Fruit fly (Drosophila melanogaster) whole organism, wandering third instar larva: ENCODE data around the gene CG1910.

ENCODE experiments used
- Abd-B ChIP-seq: fragments of >200 bp; optimal IDR thresholded peaks from 2 replicates; lab custom pipeline; 2017; ENCODE audit warnings: missing biosample characterization, missing genetic modification characterization
- Dif ChIP-seq: fragments of 200-275, 200-300 bp; sonication (Bioruptor generic); optimal IDR thresholded peaks from 2 replicates; lab custom pipeline; 2018; ENCODE audit warnings: missing biosample characterization, missing genetic modification characterization; ENCODE audit not compliant: partially characterized antibody
- Hr78 ChIP-seq: fragments of >200 bp; optimal IDR thresholded peaks from 2 replicates; lab custom pipeline; 2017; ENCODE audit warnings: missing biosample characterization, missing genetic modification characterization
- Jra ChIP-seq: sonication (Bioruptor generic); optimal IDR thresholded peaks from 2 replicates; lab custom pipeline; 2016; ENCODE audit warnings: missing biosample characterization, missing genetic modification characterization
- Mio ChIP-seq: sonication (Bioruptor generic); optimal IDR thresholded peaks from 2 replicates; lab custom pipeline; 2016; ENCODE audit warnings: missing biosample characterization, missing genetic modification characterization
- Sp1 ChIP-seq: fragments of 200-800 bp; sonication (Bioruptor generic); optimal IDR thresholded peaks from 3 replicates; lab custom pipeline; 2019; ENCODE audit warnings: missing biosample characterization, mild to moderate bottlenecking, missing genetic modification characterization, moderate library complexity
- pan ChIP-seq: fragments of >200 bp; optimal IDR thresholded peaks from 2 replicates; lab custom pipeline; 2017
- psq ChIP-seq: fragments of 200-800 bp; sonication (Bioruptor generic); optimal IDR thresholded peaks from 3 replicates; lab custom pipeline; 2017; ENCODE audit warnings: missing biosample characterization, mild to moderate bottlenecking, missing genetic modification characterization, moderate library complexity
- sage ChIP-seq: fragments of 200-800 bp; sonication (Bioruptor generic); optimal IDR thresholded peaks from 2 replicates; lab custom pipeline; 2016; ENCODE audit warnings: missing biosample characterization, mild to moderate bottlenecking, missing genetic modification characterization

DNA sequence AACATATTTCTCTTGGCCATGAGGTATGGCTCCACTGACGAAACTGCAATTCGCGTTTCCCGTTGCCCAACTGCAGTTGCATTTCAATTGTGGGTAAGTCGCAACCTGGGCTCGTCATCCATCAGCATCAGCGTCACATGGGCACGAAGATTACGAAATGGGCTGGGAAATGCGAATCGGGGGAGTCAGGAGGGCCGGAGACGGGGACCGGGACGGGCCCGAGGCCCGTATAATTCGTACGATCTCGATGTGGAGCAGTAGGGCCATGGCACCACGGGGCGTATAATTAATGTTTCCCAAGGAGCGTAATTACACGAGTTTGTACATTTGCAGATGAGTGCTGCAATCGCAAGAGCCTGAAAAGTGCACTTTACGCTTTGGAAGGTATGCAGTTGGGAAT, 17.7 kb downstream of the CG1910 start:
- TF ChIP-seq Hr78 (GFP tag; lab: Kevin White, UChicago) (no peak), pan (no peak), sage (GFP tag; lab: Kevin White, UChicago) (no peak), Abd-B (no peak), Dif (no peak), Sp1 (GFP tag; lab: Kevin White, UChicago) (no peak), Jra (GFP tag; lab: Kevin White, UChicago) (no peak), Mio (no peak), psq (no peak)
